Worm (Caenorhabditis elegans) whole organism, midembryonic: Measurements from ENCODE around the gene B0244.4.

ENCODE experiments used
- flt-1 ChIP-seq: fragments of 200-800 bp; sonication (Bioruptor generic); IDR thresholded peaks from 2 replicates; pipeline ENCODE4 v1.3.6; 2022; ENCODE audit warnings: missing genetic modification characterization, missing compliant biosample characterization
- med-1 ChIP-seq: sonication (generic microtip); optimal IDR thresholded peaks from 2 replicates; lab custom pipeline; 2017; ENCODE audit warnings: missing genetic modification characterization, mild to moderate bottlenecking, missing compliant biosample characterization, antibody characterized with exemption, missing genetic modification reagents; ENCODE audit not compliant: insufficient read depth
- ref-1 ChIP-seq: fragments of 200-800 bp; sonication (Bioruptor generic); conservative IDR thresholded peaks from 2 replicates; pipeline ENCODE4 v1.3.6; 2022; ENCODE audit warnings: missing genetic modification reagents, missing genetic modification characterization, missing compliant biosample characterization

- TF ChIP-seq flt-1 (GFP tag; lab: Robert Waterston, UW): no peak
- TF ChIP-seq ref-1 (GFP tag; lab: Robert Waterston, UW): no peak
- no peak for TF ChIP-seq med-1
Observed at ce11 chrIII:5717173-5717748, 30.0 kb upstream of the B0244.4 start.
